Fruit fly (Drosophila melanogaster) whole organism: ENCODE measurements around the gene eRF3.

Source experiments
- CG8478 ChIP-seq: fragments of >200 bp; optimal IDR thresholded peaks from 2 replicates; lab custom pipeline; 2018; ENCODE audit warnings: inconsistent platforms
- Dll ChIP-seq: fragments of >200 bp; optimal IDR thresholded peaks from 2 replicates; lab custom pipeline; 2017
- EcR ChIP-seq, 2 experiments: fragments of >200 bp; optimal IDR thresholded peaks; 2 replicates each; lab custom pipeline; 2017; ENCODE audit warnings: missing biosample characterization in 2 of 2, missing genetic modification characterization in 2 of 2, missing genetic modification reagents in 2 of 2
- pan ChIP-seq: fragments of >200 bp; optimal IDR thresholded peaks from 2 replicates; lab custom pipeline; 2017
- psq ChIP-seq: fragments of >200 bp; optimal IDR thresholded peaks from 2 replicates; lab custom pipeline; 2017
- usp ChIP-seq: fragments of >200 bp; optimal IDR thresholded peaks from 2 replicates; lab custom pipeline; 2017; ENCODE audit warnings: missing biosample characterization, missing genetic modification characterization, mixed read lengths

dm6 chr2L:12487823-12488222, 53.6 kb downstream of the eRF3 start:
- TF ChIP-seq psq (lab: Kevin White, UChicago) (no peak), Dll (lab: Kevin White, UChicago) (no peak), usp (GFP tag; lab: Kevin White, UChicago) (no peak), pan (lab: Kevin White, UChicago) (no peak), EcR (GFP tag; optimal IDR thresholded peaks at IDR 0.05; lab: Kevin White, UChicago) (no peak), CG8478 (no peak)
